Worm (Caenorhabditis elegans) whole organism, L1 larva: Measurements from ENCODE around the gene F43D2.6.

Experiments used
- C04F5.9 ChIP-seq: sonication (generic microtip); optimal IDR thresholded peaks from 2 replicates; lab custom pipeline; 2016; ENCODE audit warnings: missing genetic modification characterization, missing compliant biosample characterization
- ceh-82 ChIP-seq, 3 experiments: fragments of 150-350 bp in 1 of 3; sonication (generic microtip) in 2 of 3; optimal IDR thresholded peaks; 2 replicates each; lab custom pipeline; 2014 to 2017; ENCODE audit warnings: missing biosample characterization in 3 of 3, missing genetic modification characterization in 3 of 3
- dsc-1 ChIP-seq: sonication (generic microtip); optimal IDR thresholded peaks from 2 replicates; lab custom pipeline; 2016; ENCODE audit warnings: mild to moderate bottlenecking, missing genetic modification characterization, missing compliant biosample characterization
- fkh-8 ChIP-seq: sonication (generic microtip); optimal IDR thresholded peaks from 2 replicates; lab custom pipeline; 2016; ENCODE audit warnings: mild to moderate bottlenecking, missing genetic modification characterization, missing compliant biosample characterization
- lin-13 ChIP-seq: fragments of 150-350 bp; optimal IDR thresholded peaks from 2 replicates; lab custom pipeline; 2014; ENCODE audit warnings: missing biosample characterization, missing genetic modification reagents, missing genetic modification characterization
- nhr-11 ChIP-seq: fragments of 150-350 bp; optimal IDR thresholded peaks from 2 replicates; lab custom pipeline; 2014; ENCODE audit warnings: missing biosample characterization, missing genetic modification characterization
- nhr-237 ChIP-seq: fragments of 150-350 bp; optimal IDR thresholded peaks from 2 replicates; lab custom pipeline; 2014; ENCODE audit warnings: missing biosample characterization, missing genetic modification characterization
- pax-3 ChIP-seq: fragments of 200-800 bp; sonication (Bioruptor generic); optimal IDR thresholded peaks from 2 replicates; lab custom pipeline; 2018; ENCODE audit warnings: mild to moderate bottlenecking, missing genetic modification characterization, moderate library complexity, missing compliant biosample characterization
- snpc-4 ChIP-seq: fragments of 150-350 bp; optimal IDR thresholded peaks from 2 replicates; lab custom pipeline; 2014; ENCODE audit warnings: missing biosample characterization, missing genetic modification characterization
- unc-62 ChIP-seq: fragments of 150-350 bp; optimal IDR thresholded peaks from 2 replicates; lab custom pipeline; 2014; ENCODE audit warnings: missing biosample characterization, missing genetic modification reagents, missing genetic modification characterization
- zag-1 ChIP-seq: fragments of 150-350 bp; optimal IDR thresholded peaks from 2 replicates; lab custom pipeline; 2014; ENCODE audit warnings: missing biosample characterization, missing genetic modification characterization
- ztf-11 ChIP-seq, 2 experiments: sonication (generic microtip); optimal IDR thresholded peaks; 2 replicates each; lab custom pipeline; 2016 to 2017; ENCODE audit warnings: missing genetic modification characterization in 2 of 2, missing biosample characterization in 1 of 2, missing compliant biosample characterization in 1 of 2

DNA sequence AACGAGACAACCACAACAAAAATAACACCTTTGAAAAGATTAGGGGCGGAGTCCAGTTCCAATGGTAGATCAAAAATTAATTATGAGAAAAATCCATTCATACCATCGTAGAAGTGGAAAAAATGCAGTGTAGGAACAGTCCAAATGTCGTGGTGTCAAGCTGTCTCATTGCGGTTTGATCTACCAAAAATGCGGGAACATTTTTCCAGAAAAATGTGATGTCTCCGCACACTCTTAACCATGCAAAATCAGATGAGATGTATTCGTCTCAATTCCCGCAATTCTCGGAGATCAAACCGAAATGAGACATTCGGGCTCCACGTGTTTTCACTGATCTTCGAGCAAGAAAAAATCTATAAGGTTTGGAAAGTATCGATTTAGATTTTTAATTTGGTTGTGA is 40.9 kb downstream of the F43D2.6 start:
- no peak for TF ChIP-seq pax-3 (tag; lab: Kevin White, UChicago)
- no peak for TF ChIP-seq lin-13 (GFP tag; lab: Kevin White, UChicago)
- no peak for TF ChIP-seq unc-62 (GFP tag; lab: Kevin White, UChicago)
- no peak for TF ChIP-seq nhr-237 (tag; lab: Kevin White, UChicago)
- no peak for TF ChIP-seq dsc-1 (tag; lab: Kevin White, UChicago)
- no peak for TF ChIP-seq snpc-4
- TF ChIP-seq nhr-11 (tag; lab: Kevin White, UChicago): no peak
- TF ChIP-seq C04F5.9 (tag; lab: Kevin White, UChicago): no peak
- TF ChIP-seq ceh-82 (tag; optimal IDR thresholded peaks at IDR 0.05; lab: Kevin White, UChicago): no peak
- no peak for TF ChIP-seq fkh-8 (tag; lab: Kevin White, UChicago)
- no peak for TF ChIP-seq ztf-11 (tag; optimal IDR thresholded peaks at IDR 0.05; lab: Kevin White, UChicago)
- TF ChIP-seq zag-1 (tag; lab: Kevin White, UChicago): no peak
